Worm (Caenorhabditis elegans): ENCODE measurements around the gene R07A4.2.

R07A4.2 gene

ce11 chrX:10763383-10763782 lies 17.1 kb upstream of the R07A4.2 start:
- no peak for TF ChIP-seq nhr-237 (tag; optimal IDR thresholded peaks at IDR 0.05)
- TF ChIP-seq jun-1 (tag; optimal IDR thresholded peaks at IDR 0.05): no peak
- no peak for TF ChIP-seq ztf-4 (tag; optimal IDR thresholded peaks at IDR 0.05)
- TF ChIP-seq hmg-11 (tag; optimal IDR thresholded peaks at IDR 0.05): no peak
- TF ChIP-seq lin-15B (tag; optimal IDR thresholded peaks at IDR 0.05): no peak
- TF ChIP-seq elt-3 (tag; optimal IDR thresholded peaks at IDR 0.05): no peak
- TF ChIP-seq nhr-23 (tag; optimal IDR thresholded peaks at IDR 0.05): no peak
- no peak for TF ChIP-seq ZK546.5 (tag; optimal IDR thresholded peaks at IDR 0.05)
- no peak for TF ChIP-seq fkh-2 (tag; optimal IDR thresholded peaks at IDR 0.05)
- no peak for TF ChIP-seq nhr-43 (tag; optimal IDR thresholded peaks at IDR 0.05; ENCODE audit: poor library complexity, severe bottlenecking)
- TF ChIP-seq nhr-12 (tag; optimal IDR thresholded peaks at IDR 0.05): no peak
- no peak for TF ChIP-seq ceh-82 (tag; optimal IDR thresholded peaks at IDR 0.05)
- TF ChIP-seq R02D3.7 (tag; optimal IDR thresholded peaks at IDR 0.05): no peak
- no peak for TF ChIP-seq pqm-1 (tag; optimal IDR thresholded peaks at IDR 0.05)
- no peak for TF ChIP-seq nhr-67 (tag; optimal IDR thresholded peaks at IDR 0.05)
- TF ChIP-seq mdl-1 (tag; optimal IDR thresholded peaks at IDR 0.05): no peak
- TF ChIP-seq aly-2 (tag; optimal IDR thresholded peaks at IDR 0.05): no peak
- TF ChIP-seq fkh-10 (GFP tag; optimal IDR thresholded peaks at IDR 0.05): no peak
- no peak for TF ChIP-seq egl-5 (tag; optimal IDR thresholded peaks at IDR 0.05)
- TF ChIP-seq pha-4 (tag; optimal IDR thresholded peaks at IDR 0.05): no peak

ce11 chrX:10760958-10761357 lies 14.7 kb upstream of the R07A4.2 start:
- TF ChIP-seq elt-2 (tag; optimal IDR thresholded peaks at IDR 0.05): peak; percentile 54
- TF ChIP-seq mml-1 (tag; optimal IDR thresholded peaks at IDR 0.05): no peak
- no peak for TF ChIP-seq skn-1 (tag; optimal IDR thresholded peaks at IDR 0.05)
- TF ChIP-seq snpc-4 (tag; optimal IDR thresholded peaks at IDR 0.05): no peak
- TF ChIP-seq lsy-12 (tag; optimal IDR thresholded peaks at IDR 0.05): no peak
- TF ChIP-seq ZK546.5 (tag; optimal IDR thresholded peaks at IDR 0.05): no peak
- TF ChIP-seq elt-3 (tag; optimal IDR thresholded peaks at IDR 0.05): no peak

ce11 chrX:10758453-10758852 lies 12.2 kb upstream of the R07A4.2 start:
- TF ChIP-seq nhr-43 (tag; optimal IDR thresholded peaks at IDR 0.05; ENCODE audit: poor library complexity, severe bottlenecking) (no peak), nhr-23 (tag; optimal IDR thresholded peaks at IDR 0.05) (no peak), ztf-4 (tag; optimal IDR thresholded peaks at IDR 0.05) (no peak), mdl-1 (tag; optimal IDR thresholded peaks at IDR 0.05) (no peak), egl-27 (tag; optimal IDR thresholded peaks at IDR 0.05) (no peak), fkh-2 (tag; optimal IDR thresholded peaks at IDR 0.05) (no peak), fkh-10 (GFP tag; optimal IDR thresholded peaks at IDR 0.05) (no peak), elt-1 (tag; optimal IDR thresholded peaks at IDR 0.05) (no peak), egl-5 (tag; optimal IDR thresholded peaks at IDR 0.05) (no peak), nhr-25 (tag; optimal IDR thresholded peaks at IDR 0.05) (no peak), eor-1 (tag; optimal IDR thresholded peaks at IDR 0.05) (no peak), ceh-16 (tag; optimal IDR thresholded peaks at IDR 0.05) (no peak), ztf-11 (tag; optimal IDR thresholded peaks at IDR 0.05) (no peak), elt-3 (tag; optimal IDR thresholded peaks at IDR 0.05) (no peak), tbx-2 (tag; optimal IDR thresholded peaks at IDR 0.05) (no peak), nhr-28 (tag; optimal IDR thresholded peaks at IDR 0.05) (no peak), unc-39 (tag; optimal IDR thresholded peaks at IDR 0.05) (no peak), lin-39 (tag; optimal IDR thresholded peaks at IDR 0.05) (no peak)

- TF ChIP-seq zag-1 (tag; optimal IDR thresholded peaks at IDR 0.05): no peak
- TF ChIP-seq lin-39 (tag; optimal IDR thresholded peaks at IDR 0.05): no peak
- TF ChIP-seq eor-1 (tag; optimal IDR thresholded peaks at IDR 0.05): no peak
- TF ChIP-seq R02D3.7 (tag; optimal IDR thresholded peaks at IDR 0.05): no peak
- TF ChIP-seq mml-1 (tag; optimal IDR thresholded peaks at IDR 0.05): no peak
- TF ChIP-seq nhr-77 (tag; optimal IDR thresholded peaks at IDR 0.05): no peak
- TF ChIP-seq ztf-4 (tag; optimal IDR thresholded peaks at IDR 0.05): no peak
- TF ChIP-seq nhr-25 (tag; optimal IDR thresholded peaks at IDR 0.05): no peak
- TF ChIP-seq ceh-16 (tag; optimal IDR thresholded peaks at IDR 0.05): no peak
- TF ChIP-seq mdl-1 (tag; optimal IDR thresholded peaks at IDR 0.05): no peak
- TF ChIP-seq lsy-12 (tag; optimal IDR thresholded peaks at IDR 0.05): no peak
- TF ChIP-seq nhr-12 (tag; optimal IDR thresholded peaks at IDR 0.05): no peak
- TF ChIP-seq sea-2 (GFP tag; optimal IDR thresholded peaks at IDR 0.05): no peak
These were observed 11.3 kb upstream of the R07A4.2 start, which contains the start of gene R07A4.4 for ce11 chrX:10757608-10758007. Gene R07A4.4, minus strand, starts transcription at chrX:10757708.

Data from whole organism, L3 larva.